Fruit fly (Drosophila melanogaster) whole organism: ENCODE data around the gene CG31445.

Experiments
- CG8478 ChIP-seq: fragments of >200 bp; optimal IDR thresholded peaks from 2 replicates; lab custom pipeline; 2018; ENCODE audit warnings: inconsistent platforms
- Dll ChIP-seq: fragments of >200 bp; optimal IDR thresholded peaks from 2 replicates; lab custom pipeline; 2017
- EcR ChIP-seq, 2 experiments: fragments of >200 bp; optimal IDR thresholded peaks; 2 replicates each; lab custom pipeline; 2017; ENCODE audit warnings: missing biosample characterization in 2 of 2, missing genetic modification characterization in 2 of 2, missing genetic modification reagents in 2 of 2
- pan ChIP-seq: fragments of >200 bp; optimal IDR thresholded peaks from 2 replicates; lab custom pipeline; 2017
- psq ChIP-seq: fragments of >200 bp; optimal IDR thresholded peaks from 2 replicates; lab custom pipeline; 2017
- usp ChIP-seq: fragments of >200 bp; optimal IDR thresholded peaks from 2 replicates; lab custom pipeline; 2017; ENCODE audit warnings: missing biosample characterization, missing genetic modification characterization, mixed read lengths

Gene CG31445

DNA sequence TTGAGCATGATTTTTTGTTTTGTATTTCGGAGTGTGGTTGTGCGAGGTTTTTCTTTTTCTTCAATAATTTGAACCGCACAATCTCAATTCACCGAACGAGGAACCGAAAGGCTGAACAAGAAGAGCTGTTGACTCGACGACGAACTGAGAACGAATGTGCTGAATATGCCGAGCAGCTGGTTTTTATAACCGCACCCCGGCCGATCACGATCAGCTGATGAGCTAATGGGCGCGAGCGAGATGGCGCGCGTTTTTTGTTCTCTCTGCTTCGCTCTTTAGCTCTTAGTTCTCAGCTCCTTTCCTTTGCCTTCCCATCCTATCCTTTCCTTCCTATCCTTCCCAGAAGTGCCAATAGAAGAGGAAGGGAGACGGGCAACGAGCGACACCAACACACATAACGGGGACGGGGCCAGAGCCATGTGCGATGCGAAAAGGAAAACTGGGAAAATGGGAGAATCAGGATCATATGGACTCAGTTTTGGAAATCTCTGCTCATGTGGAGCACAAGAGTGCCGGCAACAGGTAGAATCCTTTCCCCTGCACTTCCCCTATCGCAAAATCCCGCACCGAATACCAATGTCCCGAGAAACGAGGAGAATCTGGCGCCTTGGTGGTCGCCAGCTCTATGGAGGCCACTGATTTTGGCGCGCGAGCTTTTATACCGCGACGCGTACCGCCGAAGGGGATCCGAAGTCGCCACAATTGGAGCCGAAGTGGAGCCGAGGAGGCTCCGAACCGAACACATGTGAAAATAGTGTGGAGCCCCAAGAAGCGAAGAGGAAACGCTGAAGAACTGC, 10.7 kb upstream of the CG31445 start, which contains the start of gene stg:
Gene stg, minus strand, starts transcription at position 635 of the 797 bp plus-strand sequence.
- TF ChIP-seq Dll (lab: Kevin White, UChicago): no peak
- TF ChIP-seq pan: no peak
- TF ChIP-seq usp (GFP tag; lab: Kevin White, UChicago): no peak
- no peak for TF ChIP-seq psq
- no peak for TF ChIP-seq EcR (GFP tag; optimal IDR thresholded peaks at IDR 0.05; lab: Kevin White, UChicago)
- no peak for TF ChIP-seq CG8478 (lab: Kevin White, UChicago)

DNA sequence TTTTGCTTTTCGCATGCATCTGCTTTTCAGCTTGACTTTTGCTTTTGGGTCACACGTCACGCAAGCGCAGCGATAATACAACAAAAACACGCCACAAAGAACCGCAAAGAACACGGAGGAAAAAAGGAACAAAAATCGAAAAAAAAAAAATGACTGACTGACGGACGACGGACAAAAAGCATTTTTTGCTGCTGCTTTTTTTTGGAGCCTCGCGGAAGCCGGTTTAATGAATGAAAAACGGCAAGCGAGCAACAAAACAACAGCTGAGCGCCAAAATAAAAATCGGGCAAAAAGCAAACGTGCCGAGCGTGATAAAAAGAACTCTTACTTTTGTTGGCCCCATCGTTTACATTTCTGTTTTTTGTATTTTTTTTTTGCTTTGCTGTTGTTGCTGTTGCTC, 9.8 kb upstream of the CG31445 start:
- TF ChIP-seq psq (no peak), CG8478 (lab: Kevin White, UChicago) (no peak), pan (no peak), usp (GFP tag; lab: Kevin White, UChicago) (no peak), EcR (GFP tag; optimal IDR thresholded peaks at IDR 0.05; lab: Kevin White, UChicago) (no peak), Dll (lab: Kevin White, UChicago) (no peak)

DNA sequence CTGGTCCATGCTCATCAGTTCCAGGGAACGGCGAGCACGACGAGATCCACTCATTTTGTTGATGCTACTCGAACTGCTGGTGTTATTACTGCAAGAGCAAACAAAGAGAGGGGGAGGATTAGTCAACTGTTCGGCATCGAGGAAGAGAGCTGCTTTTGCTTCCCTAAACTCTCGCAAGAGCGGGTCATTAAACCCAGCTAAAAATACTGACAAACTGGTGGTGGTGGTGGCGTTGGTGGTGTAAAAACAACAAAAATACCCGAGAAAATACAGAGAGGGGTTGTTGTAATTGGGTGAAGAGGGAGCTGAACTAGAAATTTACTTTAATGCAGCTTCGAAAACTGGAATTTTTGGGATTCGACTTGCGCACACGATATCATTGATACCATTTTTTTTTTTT, 9.2 kb upstream of the CG31445 start:
- TF ChIP-seq usp (GFP tag; lab: Kevin White, UChicago): no peak
- no peak for TF ChIP-seq pan
- TF ChIP-seq EcR (GFP tag; optimal IDR thresholded peaks at IDR 0.05; lab: Kevin White, UChicago): peak in 1 of 2 experiments; percentile 50
- no peak for TF ChIP-seq psq

dm6 chr3R:29251418-29251817, 6.8 kb upstream of the CG31445 start:
- TF ChIP-seq CG8478 (lab: Kevin White, UChicago): no peak
- no peak for TF ChIP-seq pan
- no peak for TF ChIP-seq psq
- TF ChIP-seq Dll (lab: Kevin White, UChicago): no peak
- no peak for TF ChIP-seq usp (GFP tag; lab: Kevin White, UChicago)
- TF ChIP-seq EcR (GFP tag; optimal IDR thresholded peaks at IDR 0.05; lab: Kevin White, UChicago): no peak

- no peak for TF ChIP-seq Dll (lab: Kevin White, UChicago)
- TF ChIP-seq EcR (GFP tag; optimal IDR thresholded peaks at IDR 0.05; lab: Kevin White, UChicago): peak in 1 of 2 experiments; percentile 37
Observed at dm6 chr3R:29250272-29251018, 5.8 kb upstream of the CG31445 start, which contains the start of gene SP1029. Gene SP1029, minus strand, starts transcription at chr3R:29250451.

dm6 chr3R:29238623-29239022, 6.0 kb downstream of the CG31445 start, which contains the start of gene CG11951:
Gene CG11951, minus strand, starts transcription at chr3R:29238723.
- no peak for TF ChIP-seq pan
- TF ChIP-seq Dll (lab: Kevin White, UChicago): no peak
- no peak for TF ChIP-seq CG8478 (lab: Kevin White, UChicago)
- no peak for TF ChIP-seq usp (GFP tag; lab: Kevin White, UChicago)
- TF ChIP-seq psq: no peak
- no peak for TF ChIP-seq EcR (GFP tag; optimal IDR thresholded peaks at IDR 0.05; lab: Kevin White, UChicago)

DNA sequence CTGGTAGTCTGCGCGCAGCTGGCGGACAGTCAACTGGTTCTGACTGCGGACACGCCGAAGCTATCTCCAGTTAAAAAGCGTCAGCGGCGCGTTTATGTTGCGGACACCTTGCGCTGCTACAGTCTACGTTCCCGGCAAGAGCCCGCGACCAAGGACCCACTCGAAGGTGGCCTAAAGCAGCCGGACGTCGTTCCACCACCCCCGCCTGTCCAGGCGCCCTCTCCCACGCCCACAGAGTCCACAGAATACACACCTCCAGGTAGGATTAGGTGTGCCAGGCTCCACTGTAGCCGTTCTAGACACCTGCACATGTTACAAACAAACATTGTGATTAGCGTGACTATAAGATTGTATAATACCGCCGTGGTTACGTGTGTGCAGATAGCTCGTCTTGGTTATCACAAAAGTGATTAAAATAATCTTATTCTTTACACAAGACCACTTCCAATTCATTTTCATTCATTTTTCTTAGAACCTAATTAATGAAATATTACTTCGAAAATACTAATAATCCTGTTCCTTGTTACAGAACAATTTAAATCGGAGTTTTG, 14.0 kb downstream of the CG31445 start:
- no peak for TF ChIP-seq Dll (lab: Kevin White, UChicago)
- no peak for TF ChIP-seq CG8478 (lab: Kevin White, UChicago)
- no peak for TF ChIP-seq usp (GFP tag; lab: Kevin White, UChicago)
- TF ChIP-seq EcR (GFP tag; optimal IDR thresholded peaks at IDR 0.05; lab: Kevin White, UChicago): no peak
- TF ChIP-seq pan: no peak
- TF ChIP-seq psq: no peak

DNA sequence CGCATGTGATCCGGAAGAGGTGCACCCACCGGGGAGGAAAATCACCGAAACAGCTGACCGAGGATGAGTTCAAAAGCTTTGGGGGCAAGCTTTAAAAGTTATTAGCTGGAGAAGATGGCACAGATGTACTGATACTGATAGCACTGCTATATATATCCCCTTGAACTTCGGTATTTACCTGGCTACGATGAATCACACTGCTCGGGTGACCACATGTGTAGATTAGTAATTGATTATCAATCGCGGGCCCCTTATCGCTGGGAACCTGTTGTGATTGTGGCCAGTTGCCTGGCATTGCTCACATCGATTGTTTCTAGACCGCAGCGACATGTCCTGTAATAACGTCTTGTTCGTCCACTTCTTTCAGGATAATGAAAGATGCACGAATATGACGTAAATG, 14.7 kb downstream of the CG31445 start:
- no peak for TF ChIP-seq usp (GFP tag; lab: Kevin White, UChicago)
- no peak for TF ChIP-seq Dll (lab: Kevin White, UChicago)
- no peak for TF ChIP-seq pan
- no peak for TF ChIP-seq EcR (GFP tag; optimal IDR thresholded peaks at IDR 0.05; lab: Kevin White, UChicago)
- TF ChIP-seq CG8478 (lab: Kevin White, UChicago): no peak
- TF ChIP-seq psq: no peak

DNA sequence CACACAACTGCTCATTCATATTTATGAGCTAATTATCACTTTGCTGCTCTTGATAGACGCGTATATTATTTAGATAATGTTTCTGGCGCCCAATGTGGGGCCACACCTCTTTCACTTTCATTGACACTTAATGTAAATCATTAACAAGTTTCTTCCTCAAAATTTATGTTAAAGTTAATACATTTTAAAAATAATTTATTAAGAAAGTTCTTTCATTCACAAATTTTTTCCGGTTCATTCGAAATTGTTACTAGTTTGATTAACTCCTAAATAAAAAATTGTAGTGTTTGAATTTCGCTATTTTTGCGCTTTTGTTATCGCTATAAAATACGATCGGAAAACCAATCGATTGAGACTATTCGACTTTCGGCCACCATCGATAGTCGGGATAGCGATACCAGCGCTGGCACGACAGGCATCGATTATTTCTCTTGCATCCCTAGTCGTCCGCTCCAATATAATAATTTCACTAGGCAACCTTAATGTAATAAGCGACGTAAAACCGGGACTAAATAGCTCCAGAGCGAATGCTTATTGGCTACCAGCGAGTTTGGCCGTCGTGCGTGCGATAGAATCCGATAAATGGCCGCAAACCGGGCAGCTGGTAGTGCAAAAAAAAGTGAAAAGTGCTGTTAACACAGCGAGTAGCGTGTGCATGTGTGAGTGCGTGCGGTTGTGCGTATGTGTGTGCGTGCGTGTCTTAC, 15.7 kb downstream of the CG31445 start, which contains the start of gene Usp1:
Gene Usp1, plus strand, starts transcription at position 417 of the 704 bp plus-strand sequence.
- peak; percentile 9 for TF ChIP-seq pan
- TF ChIP-seq CG8478 (lab: Kevin White, UChicago): no peak

DNA sequence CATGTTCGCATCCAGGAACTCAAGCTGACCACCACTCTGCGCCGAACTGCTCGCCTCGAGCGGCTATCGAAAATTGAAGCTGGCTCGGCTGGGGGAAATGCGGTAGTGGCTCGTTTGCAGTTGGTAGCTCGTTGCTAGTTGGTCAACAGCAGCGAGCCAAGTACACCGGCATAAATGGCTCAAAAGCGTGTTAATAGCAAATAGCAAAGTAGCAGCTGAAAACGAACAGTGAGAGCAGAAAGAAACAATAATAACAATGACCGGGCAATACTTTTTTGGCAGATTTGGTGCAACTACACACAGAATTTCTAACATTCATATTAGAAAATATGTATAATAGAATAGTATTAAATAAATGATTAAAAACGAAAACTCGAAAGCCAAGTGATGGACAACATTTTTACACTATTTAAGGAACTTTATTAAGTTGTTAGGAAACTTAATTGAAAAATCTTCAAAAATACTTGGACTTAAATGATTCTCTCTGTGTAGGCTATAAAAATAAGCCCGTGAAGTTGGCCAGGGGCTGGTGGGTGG, 16.9 kb downstream of the CG31445 start, which contains the start of gene CG14507:
Gene CG14507, minus strand, starts transcription at position 51 of the 537 bp plus-strand sequence.
- TF ChIP-seq usp (GFP tag; lab: Kevin White, UChicago) (no peak), EcR (GFP tag; optimal IDR thresholded peaks at IDR 0.05; lab: Kevin White, UChicago) (no peak), pan (no peak)
